Worm (Caenorhabditis elegans) whole organism, young adult: ENCODE results near the gene spin-1.

Experiments
- attf-6 ChIP-seq: fragments of 200-800 bp; sonication (Bioruptor generic); IDR thresholded peaks from 2 replicates; pipeline ENCODE4 v1.3.6; 2022; ENCODE audit warnings: missing genetic modification reagents, missing genetic modification characterization, missing compliant biosample characterization
- let-526 ChIP-seq: fragments of 200-800 bp; sonication (Bioruptor generic); IDR thresholded peaks from 2 replicates; pipeline ENCODE4 v1.3.6; 2022; ENCODE audit warnings: missing genetic modification reagents, missing genetic modification characterization, missing compliant biosample characterization
- pha-4 ChIP-seq: fragments of 150-350 bp; sonication (generic microtip); optimal IDR thresholded peaks from 2 replicates; lab custom pipeline; 2014; ENCODE audit warnings: missing biosample characterization, missing genetic modification reagents, missing genetic modification characterization

ce11 chrV:12085867-12086634, 28.7 kb upstream of the spin-1 start:
- TF ChIP-seq attf-6 (GFP tag; lab: Robert Waterston, UW) (no peak), pha-4 (no peak), let-526 (GFP tag; lab: Robert Waterston, UW) (no peak)
